Fruit fly (Drosophila melanogaster): ENCODE results near the gene Zir.

Gene Zir

dm6 chr2L:92993-93392, 1.5 kb upstream of the Zir start:
- no peak for TF ChIP-seq Myc (optimal IDR thresholded peaks at IDR 0.05)
- no peak for TF ChIP-seq Sin3A (optimal IDR thresholded peaks at IDR 0.05)
- no peak for TF ChIP-seq h (optimal IDR thresholded peaks at IDR 0.05)
- TF ChIP-seq insv (optimal IDR thresholded peaks at IDR 0.05) = no peak
- no peak for TF ChIP-seq psq (optimal IDR thresholded peaks at IDR 0.05)
- TF ChIP-seq ttk (optimal IDR thresholded peaks at IDR 0.05) = no peak

- no peak for TF ChIP-seq Myc (optimal IDR thresholded peaks at IDR 0.05)
- no peak for TF ChIP-seq h (optimal IDR thresholded peaks at IDR 0.05)
- no peak for TF ChIP-seq insv (optimal IDR thresholded peaks at IDR 0.05)
- no peak for TF ChIP-seq ttk (optimal IDR thresholded peaks at IDR 0.05)
- no peak for TF ChIP-seq Sin3A (optimal IDR thresholded peaks at IDR 0.05)
- no peak for TF ChIP-seq psq (optimal IDR thresholded peaks at IDR 0.05)
These were observed 443 bp upstream of the Zir start for dm6 chr2L:94096-94495.

- TF ChIP-seq insv (optimal IDR thresholded peaks at IDR 0.05) (no peak), psq (optimal IDR thresholded peaks at IDR 0.05) (no peak), Myc (optimal IDR thresholded peaks at IDR 0.05) (no peak), h (optimal IDR thresholded peaks at IDR 0.05) (no peak), ttk (optimal IDR thresholded peaks at IDR 0.05) (no peak), Sin3A (optimal IDR thresholded peaks at IDR 0.05) (no peak)
These were observed 7.7 kb downstream of the Zir start, which contains the start of gene Creld for dm6 chr2L:102161-102761. Creld (plus strand) TSS chr2L:102380.

- TF ChIP-seq ttk (optimal IDR thresholded peaks at IDR 0.05) (no peak), h (optimal IDR thresholded peaks at IDR 0.05) (no peak), Myc (optimal IDR thresholded peaks at IDR 0.05) (no peak), psq (optimal IDR thresholded peaks at IDR 0.05) (no peak)
These were observed 12.0 kb downstream of the Zir start, which contains the start of the genes Nhe1 and Sam-S for dm6 chr2L:106540-106939. Nhe1 (minus strand) TSS chr2L:106732. Sam-S (plus strand) TSS chr2L:106903.

- no peak for TF ChIP-seq Myc (optimal IDR thresholded peaks at IDR 0.05)
- TF ChIP-seq h (optimal IDR thresholded peaks at IDR 0.05) = no peak
These were observed 12.5 kb downstream of the Zir start for dm6 chr2L:107032-107431.

- no peak for TF ChIP-seq h (optimal IDR thresholded peaks at IDR 0.05)
- TF ChIP-seq ttk (optimal IDR thresholded peaks at IDR 0.05) = no peak
- no peak for TF ChIP-seq Myc (optimal IDR thresholded peaks at IDR 0.05)
- no peak for TF ChIP-seq psq (optimal IDR thresholded peaks at IDR 0.05)
- no peak for TF ChIP-seq insv (optimal IDR thresholded peaks at IDR 0.05)
- no peak for TF ChIP-seq Sin3A (optimal IDR thresholded peaks at IDR 0.05)
These were observed 13.2 kb downstream of the Zir start for dm6 chr2L:107476-108436.

- TF ChIP-seq insv (optimal IDR thresholded peaks at IDR 0.05) = no peak
- TF ChIP-seq Myc (optimal IDR thresholded peaks at IDR 0.05) = no peak
- TF ChIP-seq Sin3A (optimal IDR thresholded peaks at IDR 0.05) = no peak
- no peak for TF ChIP-seq psq (optimal IDR thresholded peaks at IDR 0.05)
- no peak for TF ChIP-seq h (optimal IDR thresholded peaks at IDR 0.05)
- no peak for TF ChIP-seq ttk (optimal IDR thresholded peaks at IDR 0.05)
These were observed 14.7 kb downstream of the Zir start for dm6 chr2L:109098-109799.

dm6 chr2L:110046-110445, 15.5 kb downstream of the Zir start:
- TF ChIP-seq psq (optimal IDR thresholded peaks at IDR 0.05) = no peak
- no peak for TF ChIP-seq h (optimal IDR thresholded peaks at IDR 0.05)
- TF ChIP-seq insv (optimal IDR thresholded peaks at IDR 0.05) = no peak
- no peak for TF ChIP-seq Sin3A (optimal IDR thresholded peaks at IDR 0.05)
- no peak for TF ChIP-seq ttk (optimal IDR thresholded peaks at IDR 0.05)
- no peak for TF ChIP-seq Myc (optimal IDR thresholded peaks at IDR 0.05)

dm6 chr2L:114429-114828, 19.9 kb downstream of the Zir start, which contains the start of gene ND-15:
ND-15 (plus strand) TSS chr2L:114726.
- TF ChIP-seq Myc (optimal IDR thresholded peaks at IDR 0.05) = no peak
- no peak for TF ChIP-seq psq (optimal IDR thresholded peaks at IDR 0.05)
- no peak for TF ChIP-seq h (optimal IDR thresholded peaks at IDR 0.05)
- TF ChIP-seq Sin3A (optimal IDR thresholded peaks at IDR 0.05) = no peak
- no peak for TF ChIP-seq ttk (optimal IDR thresholded peaks at IDR 0.05)
- no peak for TF ChIP-seq insv (optimal IDR thresholded peaks at IDR 0.05)

- TF ChIP-seq Myc (optimal IDR thresholded peaks at IDR 0.05) = no peak
- no peak for TF ChIP-seq ttk (optimal IDR thresholded peaks at IDR 0.05)
- no peak for TF ChIP-seq Sin3A (optimal IDR thresholded peaks at IDR 0.05)
- no peak for TF ChIP-seq insv (optimal IDR thresholded peaks at IDR 0.05)
- TF ChIP-seq psq (optimal IDR thresholded peaks at IDR 0.05) = no peak
- TF ChIP-seq h (optimal IDR thresholded peaks at IDR 0.05) = no peak
These were observed 21.8 kb downstream of the Zir start, which contains the start of gene CG13694 for dm6 chr2L:116388-116787. CG13694 (minus strand) TSS chr2L:116488.

- TF ChIP-seq psq (optimal IDR thresholded peaks at IDR 0.05) (no peak), Myc (optimal IDR thresholded peaks at IDR 0.05) (no peak), h (optimal IDR thresholded peaks at IDR 0.05) (no peak), insv (optimal IDR thresholded peaks at IDR 0.05) (no peak), Sin3A (optimal IDR thresholded peaks at IDR 0.05) (no peak), ttk (optimal IDR thresholded peaks at IDR 0.05) (no peak)
These were observed 23.2 kb downstream of the Zir start for dm6 chr2L:117750-118149.
